Worm (Caenorhabditis elegans) whole organism, L3 larva: ENCODE measurements around the gene his-35.

Experiments
- fos-1 ChIP-seq: fragments of 150-350 bp; optimal IDR thresholded peaks from 2 replicates; lab custom pipeline; 2014; ENCODE audit warnings: missing biosample characterization, missing genetic modification characterization
- nhr-12 ChIP-seq: fragments of 150-350 bp; optimal IDR thresholded peaks from 2 replicates; lab custom pipeline; 2014; ENCODE audit warnings: missing biosample characterization, missing genetic modification characterization
- unc-62 ChIP-seq: fragments of 150-350 bp; sonication (generic microtip); optimal IDR thresholded peaks from 4 replicates; lab custom pipeline; 2014; ENCODE audit warnings: missing biosample characterization, missing genetic modification reagents, missing genetic modification characterization
- ztf-11 ChIP-seq: fragments of 150-350 bp; optimal IDR thresholded peaks from 2 replicates; lab custom pipeline; 2014; ENCODE audit warnings: missing biosample characterization, missing genetic modification characterization

- no peak for TF ChIP-seq nhr-12 (tag; lab: Kevin White, UChicago)
- TF ChIP-seq fos-1: no peak
- no peak for TF ChIP-seq unc-62 (GFP tag; lab: Kevin White, UChicago)
- TF ChIP-seq ztf-11 (tag; lab: Kevin White, UChicago): no peak
Measured at ce11 chrV:9587619-9588018, 42.5 kb upstream of the his-35 start.
